Comparison of ENCODE assay signal across 1 fruit fly cellular context in the genomic region with DNA sequence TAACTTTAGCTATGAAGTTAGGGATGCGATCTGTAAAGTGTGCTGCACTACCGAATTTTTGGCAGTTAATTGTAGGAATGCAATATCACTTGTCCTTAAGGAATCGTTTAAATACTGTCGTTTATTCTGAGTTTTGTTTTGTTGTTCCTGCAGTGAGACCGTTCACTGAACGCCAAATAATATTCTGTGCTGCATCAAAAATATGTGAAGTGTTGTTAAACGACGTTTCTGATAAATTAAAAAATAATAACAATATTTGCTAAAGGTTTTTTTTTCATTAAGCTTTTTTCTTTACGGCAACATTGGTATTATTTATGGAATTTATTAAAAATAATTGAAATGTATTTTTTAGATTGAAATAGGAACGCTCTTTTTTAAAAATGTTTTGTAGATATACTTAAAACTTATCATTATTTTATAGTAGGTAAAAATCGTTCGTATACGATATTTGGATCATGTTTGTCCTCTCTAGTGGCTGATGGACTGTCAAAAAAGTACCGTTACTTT.
TF ChIP-seq lines count a peak whose summit lies in the region.

A gene (minus strand): TSS at position 182 of the 507 bp plus-strand sequence.

TF ChIP-seq in whole organism, embryonic, 481 proteins besides CTCF, POLR2A, EP300 and RAD21 (continued from another document and continues in another):
- TF ChIP-seq CG7556 (GFP tag; optimal IDR thresholded peaks at IDR 0.05; lab: Kevin White, UChicago) (peak; percentile 30), Sry-β (GFP tag; optimal IDR thresholded peaks at IDR 0.05; lab: Kevin White, UChicago) (no peak), YL-1 (GFP tag; optimal IDR thresholded peaks at IDR 0.05; lab: Kevin White, UChicago) (peak; percentile 72), C15 (GFP tag; IDR thresholded peaks at IDR 0.05; lab: Robert Waterston, UW) (no peak), grn (GFP tag; optimal IDR thresholded peaks at IDR 0.05; lab: Kevin White, UChicago) (peak; percentile 50), CG32532 (GFP tag; IDR thresholded peaks at IDR 0.05; lab: Robert Waterston, UW) (no peak), CG6254 (GFP tag; optimal IDR thresholded peaks at IDR 0.05; lab: Kevin White, UChicago) (no peak), CG12391 (tag; optimal IDR thresholded peaks at IDR 0.05; lab: Kevin White, UChicago) (peak; percentile 78), vfl (GFP tag; optimal IDR thresholded peaks at IDR 0.05; lab: Kevin White, UChicago) (no peak), dysf (GFP tag; IDR thresholded peaks at IDR 0.05; lab: Robert Waterston, UW) (no peak), chif (GFP tag; optimal IDR thresholded peaks at IDR 0.05; lab: Kevin White, UChicago) (no peak), Drgx (GFP tag; IDR thresholded peaks at IDR 0.05; lab: Robert Waterston, UW) (no peak), pb (GFP tag; optimal IDR thresholded peaks at IDR 0.05; lab: Kevin White, UChicago) (no peak), Kr (GFP tag; optimal IDR thresholded peaks at IDR 0.05; lab: Kevin White, UChicago) (no peak), pnt (GFP tag; optimal IDR thresholded peaks at IDR 0.05; lab: Kevin White, UChicago) (no peak), tap (tag; optimal IDR thresholded peaks at IDR 0.05; lab: Kevin White, UChicago) (no peak), ERR (GFP tag; optimal IDR thresholded peaks at IDR 0.05; lab: Kevin White, UChicago) (no peak), stwl (tag; optimal IDR thresholded peaks at IDR 0.05; lab: Kevin White, UChicago) (peak; percentile 76), tll (GFP tag; optimal IDR thresholded peaks at IDR 0.05; lab: Kevin White, UChicago) (no peak), CG6683 (GFP tag; optimal IDR thresholded peaks at IDR 0.05; lab: Kevin White, UChicago) (no peak), unc-4 (GFP tag; IDR thresholded peaks at IDR 0.05; lab: Robert Waterston, UW; ENCODE audit: partially characterized antibody) (peak; percentile 21; the same call in 1 of the 2 replicates), gce (GFP tag; IDR thresholded peaks at IDR 0.05; lab: Robert Waterston, UW) (no peak), pan (optimal IDR thresholded peaks at IDR 0.05; lab: Kevin White, UChicago) (no peak), pan (GFP tag; optimal IDR thresholded peaks at IDR 0.05 in 1 of 2, IDR thresholded peaks at IDR 0.05 in 1 of 2) (peak in 1 of 2 experiments; percentile 27), CG3995 (GFP tag; optimal IDR thresholded peaks at IDR 0.05; lab: Kevin White, UChicago) (peak; percentile 53), CG4820 (GFP tag; optimal IDR thresholded peaks at IDR 0.05; lab: Kevin White, UChicago) (peak; percentile 21), shn (GFP tag; optimal IDR thresholded peaks at IDR 0.05; lab: Kevin White, UChicago) (no peak), dmrt99B (tag; optimal IDR thresholded peaks at IDR 0.05; lab: Kevin White, UChicago) (no peak), Atf6 (GFP tag; IDR thresholded peaks at IDR 0.05; lab: Robert Waterston, UW) (no peak), odd (GFP tag; optimal IDR thresholded peaks at IDR 0.05; lab: Kevin White, UChicago) (no peak), bigmax (GFP tag; optimal IDR thresholded peaks at IDR 0.05; lab: Kevin White, UChicago) (no peak), CG42726 (GFP tag; IDR thresholded peaks at IDR 0.05; lab: Robert Waterston, UW; ENCODE audit: partially characterized antibody) (no peak), CG12219 (GFP tag; optimal IDR thresholded peaks at IDR 0.05; lab: Kevin White, UChicago) (no peak), CG1603 (tag; optimal IDR thresholded peaks at IDR 0.05; lab: Kevin White, UChicago) (no peak), fru (optimal IDR thresholded peaks at IDR 0.05; lab: Kevin White, UChicago) (no peak), Stat92E (GFP tag; optimal IDR thresholded peaks at IDR 0.05; lab: Kevin White, UChicago) (no peak), CG11398 (GFP tag; optimal IDR thresholded peaks at IDR 0.05; lab: Kevin White, UChicago) (no peak), CG3407 (GFP tag; optimal IDR thresholded peaks at IDR 0.05; lab: Kevin White, UChicago) (no peak), TFAM (GFP tag; optimal IDR thresholded peaks at IDR 0.05; lab: Kevin White, UChicago) (no peak), NC2β (GFP tag; optimal IDR thresholded peaks at IDR 0.05; lab: Kevin White, UChicago) (peak; percentile 38), kay (GFP tag; optimal IDR thresholded peaks at IDR 0.05; lab: Kevin White, UChicago) (peak; percentile 79), CG7839 (tag; optimal IDR thresholded peaks at IDR 0.05; lab: Kevin White, UChicago) (no peak), CG3163 (GFP tag; optimal IDR thresholded peaks at IDR 0.05; lab: Kevin White, UChicago) (no peak), CG10366 (GFP tag; IDR thresholded peaks at IDR 0.05; lab: Robert Waterston, UW) (no peak), Ravus (GFP tag; IDR thresholded peaks at IDR 0.05; lab: Robert Waterston, UW) (no peak), CG9215 (GFP tag; IDR thresholded peaks at IDR 0.05; lab: Robert Waterston, UW) (no peak), mld (GFP tag; IDR thresholded peaks at IDR 0.05; lab: Robert Waterston, UW; ENCODE audit: partially characterized antibody) (no peak), CG11093 (GFP tag; IDR thresholded peaks at IDR 0.05; lab: Robert Waterston, UW) (no peak), Camta (GFP tag; optimal IDR thresholded peaks at IDR 0.05; lab: Kevin White, UChicago) (no peak), wor (GFP tag; IDR thresholded peaks at IDR 0.05; lab: Robert Waterston, UW) (no peak), bbx (GFP tag; IDR thresholded peaks at IDR 0.05; lab: Robert Waterston, UW; ENCODE audit: partially characterized antibody) (no peak; the same call in 1 of the 2 replicates), Dip3 (GFP tag; optimal IDR thresholded peaks at IDR 0.05; lab: Kevin White, UChicago) (no peak), CG10979 (tag; optimal IDR thresholded peaks at IDR 0.05; lab: Kevin White, UChicago) (peak; percentile 63), hbn (GFP tag; IDR thresholded peaks at IDR 0.05; lab: Robert Waterston, UW; ENCODE audit: partially characterized antibody) (no peak), esg (GFP tag; conservative IDR thresholded peaks at IDR 0.05; lab: Robert Waterston, UW) (no peak), Ssrp (tag; optimal IDR thresholded peaks at IDR 0.05; lab: Kevin White, UChicago) (peak; percentile 41), kah (GFP tag; optimal IDR thresholded peaks at IDR 0.05; lab: Kevin White, UChicago) (no peak), ro (GFP tag; IDR thresholded peaks at IDR 0.05; lab: Robert Waterston, UW) (no peak), CG11560 (tag; IDR thresholded peaks at IDR 0.05; lab: Robert Waterston, UW) (no peak), CG2678 (tag; optimal IDR thresholded peaks at IDR 0.05; lab: Kevin White, UChicago) (peak; percentile 69), CG14667 (GFP tag; IDR thresholded peaks at IDR 0.05; lab: Robert Waterston, UW) (no peak), HLH54F (GFP tag; optimal IDR thresholded peaks at IDR 0.05; lab: Kevin White, UChicago) (peak; percentile 7), Six4 (GFP tag; optimal IDR thresholded peaks at IDR 0.05; lab: Kevin White, UChicago) (peak; percentile 6), CG17359 (tag; optimal IDR thresholded peaks at IDR 0.05; lab: Kevin White, UChicago) (peak; percentile 14), mirr (GFP tag; optimal IDR thresholded peaks at IDR 0.05; lab: Kevin White, UChicago) (no peak), tna (GFP tag; IDR thresholded peaks at IDR 0.05; lab: Robert Waterston, UW; ENCODE audit: partially characterized antibody) (no peak), HmgZ (tag; optimal IDR thresholded peaks at IDR 0.05; lab: Kevin White, UChicago) (no peak), Asciz (GFP tag; optimal IDR thresholded peaks at IDR 0.05; lab: Kevin White, UChicago) (peak; percentile 26), Myb (GFP tag; optimal IDR thresholded peaks at IDR 0.05; lab: Kevin White, UChicago) (peak; percentile 61), gsb (GFP tag; IDR thresholded peaks at IDR 0.05; lab: Robert Waterston, UW) (no peak), CG10543 (GFP tag; optimal IDR thresholded peaks at IDR 0.05; lab: Kevin White, UChicago) (no peak), CG7271 (tag; optimal IDR thresholded peaks at IDR 0.05; lab: Kevin White, UChicago) (peak; percentile 58), grau (tag; optimal IDR thresholded peaks at IDR 0.05; lab: Kevin White, UChicago) (peak; percentile 43), Trl (optimal IDR thresholded peaks at IDR 0.05; lab: Kevin White, UChicago) (no peak), Trl (GFP tag; optimal IDR thresholded peaks at IDR 0.05; lab: Kevin White, UChicago) (no peak), CHES-1-like (GFP tag; optimal IDR thresholded peaks at IDR 0.05; lab: Kevin White, UChicago) (peak; percentile 35), CG14965 (GFP tag; optimal IDR thresholded peaks at IDR 0.05; lab: Kevin White, UChicago; ENCODE audit: borderline replicate concordance) (no peak), Sox102F (GFP tag; optimal IDR thresholded peaks at IDR 0.05; lab: Kevin White, UChicago) (no peak), CG11247 (GFP tag; IDR thresholded peaks at IDR 0.05; lab: Robert Waterston, UW) (no peak), CG14710 (tag; optimal IDR thresholded peaks at IDR 0.05; lab: Kevin White, UChicago) (peak; percentile 86), Opbp (GFP tag; IDR thresholded peaks at IDR 0.05; lab: Robert Waterston, UW; ENCODE audit: partially characterized antibody) (no peak), unpg (GFP tag; optimal IDR thresholded peaks at IDR 0.05; lab: Kevin White, UChicago) (peak; percentile 40), Optix (GFP tag; IDR thresholded peaks at IDR 0.05; lab: Robert Waterston, UW) (no peak), CG12769 (tag; optimal IDR thresholded peaks at IDR 0.05; lab: Kevin White, UChicago) (no peak), Dad (GFP tag; optimal IDR thresholded peaks at IDR 0.05; lab: Kevin White, UChicago) (no peak), Sin3A (optimal IDR thresholded peaks at IDR 0.05; lab: Kevin White, UChicago) (no peak), Xbp1 (GFP tag; optimal IDR thresholded peaks at IDR 0.05; lab: Kevin White, UChicago) (peak; percentile 43), stc (GFP tag; IDR thresholded peaks at IDR 0.05; lab: Robert Waterston, UW) (no peak), CG16863 (GFP tag; optimal IDR thresholded peaks at IDR 0.05; lab: Kevin White, UChicago) (peak; percentile 1), CG17361 (GFP tag; IDR thresholded peaks at IDR 0.05; lab: Robert Waterston, UW) (peak; percentile 78; the same call in 2 of the 3 replicates), CG34422 (GFP tag; IDR thresholded peaks at IDR 0.05; lab: Robert Waterston, UW) (0 out of 3 replicates have a peak, but pooled peaks have one; percentile 11), Hey (tag; optimal IDR thresholded peaks at IDR 0.05; lab: Kevin White, UChicago) (no peak), knrl (GFP tag; IDR thresholded peaks at IDR 0.05; lab: Robert Waterston, UW; ENCODE audit: partially characterized antibody) (peak; percentile 46; the same call in 2 of the 3 replicates), CG13287 (GFP tag; IDR thresholded peaks at IDR 0.05; lab: Robert Waterston, UW; ENCODE audit: partially characterized antibody) (0 out of 2 replicates have a peak, but pooled peaks have one; percentile 25), jumu (GFP tag; optimal IDR thresholded peaks at IDR 0.05; lab: Kevin White, UChicago) (no peak), CG8944 (GFP tag; optimal IDR thresholded peaks at IDR 0.05; lab: Kevin White, UChicago) (no peak), schlank (tag; optimal IDR thresholded peaks at IDR 0.05; lab: Kevin White, UChicago) (no peak), az2 (GFP tag; optimal IDR thresholded peaks at IDR 0.05; lab: Kevin White, UChicago) (no peak), CG2889 (GFP tag; IDR thresholded peaks at IDR 0.05; lab: Robert Waterston, UW) (no peak), CG8359 (GFP tag; optimal IDR thresholded peaks at IDR 0.05; lab: Kevin White, UChicago; ENCODE audit: borderline replicate concordance) (no peak), Doc2 (GFP tag; IDR thresholded peaks at IDR 0.05; lab: Robert Waterston, UW) (no peak), CG13296 (GFP tag; optimal IDR thresholded peaks at IDR 0.05; lab: Kevin White, UChicago) (peak; percentile 22), hb (GFP tag; IDR thresholded peaks at IDR 0.05; lab: Robert Waterston, UW; ENCODE audit: partially characterized antibody) (no peak), Aef1 (GFP tag; IDR thresholded peaks at IDR 0.05; lab: Robert Waterston, UW) (no peak), slp2 (GFP tag; optimal IDR thresholded peaks at IDR 0.05; lab: Kevin White, UChicago) (no peak), CG18764 (GFP tag; optimal IDR thresholded peaks at IDR 0.05; lab: Kevin White, UChicago) (no peak), CG2120 (GFP tag; optimal IDR thresholded peaks at IDR 0.05; lab: Kevin White, UChicago) (peak; percentile 41), CG17385 (GFP tag; optimal IDR thresholded peaks at IDR 0.05; lab: Kevin White, UChicago) (peak; percentile 38), MTF-1 (GFP tag; optimal IDR thresholded peaks at IDR 0.05; lab: Kevin White, UChicago; ENCODE audit: borderline replicate concordance) (no peak), CG4707 (GFP tag; optimal IDR thresholded peaks at IDR 0.05; lab: Kevin White, UChicago) (no peak), Ets65A (GFP tag; lab: Kevin White, UChicago) (peak; percentile 84), CG9797 (GFP tag; optimal IDR thresholded peaks at IDR 0.05; lab: Kevin White, UChicago) (peak; percentile 60), Fer2 (tag; optimal IDR thresholded peaks at IDR 0.05; lab: Kevin White, UChicago) (no peak), Awh (GFP tag; IDR thresholded peaks at IDR 0.05; lab: Robert Waterston, UW) (no peak), CkIIα-i1 (GFP tag; IDR thresholded peaks at IDR 0.05; lab: Robert Waterston, UW) (no peak), CG11456 (GFP tag; IDR thresholded peaks at IDR 0.05; lab: Robert Waterston, UW) (no peak), CG7928 (GFP tag; optimal IDR thresholded peaks at IDR 0.05; lab: Kevin White, UChicago) (no peak), aop (GFP tag; IDR thresholded peaks at IDR 0.05; lab: Robert Waterston, UW) (no peak), Neu2 (GFP tag; optimal IDR thresholded peaks at IDR 0.05; lab: Kevin White, UChicago; ENCODE audit: borderline replicate concordance) (no peak), Dfd (GFP tag; optimal IDR thresholded peaks at IDR 0.05; lab: Kevin White, UChicago) (no peak), gro (GFP tag; optimal IDR thresholded peaks at IDR 0.05; lab: Kevin White, UChicago) (no peak), CG10209 (GFP tag; optimal IDR thresholded peaks at IDR 0.05; lab: Kevin White, UChicago) (peak; percentile 10), Poxn (GFP tag; IDR thresholded peaks at IDR 0.05; lab: Robert Waterston, UW) (no peak), br (optimal IDR thresholded peaks at IDR 0.05; lab: Kevin White, UChicago) (no peak), CG10959 (GFP tag; IDR thresholded peaks at IDR 0.05; lab: Robert Waterston, UW) (no peak), croc (GFP tag; conservative IDR thresholded peaks at IDR 0.05; lab: Robert Waterston, UW) (no peak), CG13894 (tag; optimal IDR thresholded peaks at IDR 0.05; lab: Kevin White, UChicago) (no peak), scrt (GFP tag; optimal IDR thresholded peaks at IDR 0.05; lab: Kevin White, UChicago) (no peak)
